Worm (Caenorhabditis elegans): Measurements from ENCODE around the gene lmd-4.

ce11 chrV:7282037-7282436, 38.8 kb downstream of the lmd-4 start, which contains the start of gene C13A2.3:
- TF ChIP-seq nhr-76 (tag; optimal IDR thresholded peaks at IDR 0.05) = no peak
- no peak for TF ChIP-seq ces-1 (GFP tag; optimal IDR thresholded peaks at IDR 0.05)
